Worm (Caenorhabditis elegans) whole organism, L1 larva: ENCODE data around the gene lips-10.

ENCODE experiments used
- C04F5.9 ChIP-seq: sonication (generic microtip); optimal IDR thresholded peaks from 2 replicates; lab custom pipeline; 2016; ENCODE audit warnings: missing genetic modification characterization, missing compliant biosample characterization
- C34B4.2 ChIP-seq: sonication (generic microtip); optimal IDR thresholded peaks from 2 replicates; lab custom pipeline; 2017; ENCODE audit warnings: mild to moderate bottlenecking, missing genetic modification characterization, missing compliant biosample characterization
- aha-1 ChIP-seq: fragments of 150-350 bp; optimal IDR thresholded peaks from 2 replicates; lab custom pipeline; 2014; ENCODE audit warnings: missing biosample characterization, missing genetic modification characterization
- ama-1 ChIP-seq: fragments of 150-350 bp; optimal IDR thresholded peaks from 2 replicates; lab custom pipeline; 2014
- blmp-1 ChIP-seq: fragments of 150-350 bp; optimal IDR thresholded peaks from 2 replicates; lab custom pipeline; 2014; ENCODE audit warnings: missing biosample characterization, missing genetic modification characterization
- ceh-82 ChIP-seq, 3 experiments: fragments of 150-350 bp in 1 of 3; sonication (generic microtip) in 2 of 3; optimal IDR thresholded peaks; 2 replicates each; lab custom pipeline; 2014 to 2017; ENCODE audit warnings: missing biosample characterization in 3 of 3, missing genetic modification characterization in 3 of 3
- ces-1 ChIP-seq: fragments of 150-350 bp; optimal IDR thresholded peaks from 2 replicates; lab custom pipeline; 2014; ENCODE audit warnings: missing biosample characterization, missing genetic modification reagents, missing genetic modification characterization
- dpl-1 ChIP-seq, 3 experiments: fragments of 150-350 bp in 2 of 3; sonication (generic microtip) in 1 of 3; optimal IDR thresholded peaks; 2 replicates each; lab custom pipeline; 2014 to 2017; ENCODE audit warnings: missing biosample characterization in 3 of 3, missing genetic modification characterization in 3 of 3, missing genetic modification reagents in 3 of 3
- efl-1 ChIP-seq, 4 experiments: fragments of 150-350 bp; optimal IDR thresholded peaks in 3 of 4; peaks in 1 of 4; 1 replicate in 1 of 4; 2 replicates in 3 of 4; lab custom pipeline; 2014; ENCODE audit warnings: missing biosample characterization in 2 of 4, missing genetic modification characterization in 2 of 4, missing genetic modification reagents in 2 of 4
- egl-13 ChIP-seq: sonication (generic microtip); optimal IDR thresholded peaks from 2 replicates; lab custom pipeline; 2016; ENCODE audit warnings: missing genotype, missing genetic modification reagents, missing genetic modification characterization, missing compliant biosample characterization
- elt-3 ChIP-seq, 6 experiments: fragments of 150-350 bp in 1 of 6; sonication (generic microtip); optimal IDR thresholded peaks; 2 replicates each; lab custom pipeline; 2017 to 2018; ENCODE audit warnings: missing biosample characterization in 6 of 6, missing genetic modification characterization in 6 of 6, inconsistent platforms in 1 of 6
- fkh-8 ChIP-seq: sonication (generic microtip); optimal IDR thresholded peaks from 2 replicates; lab custom pipeline; 2016; ENCODE audit warnings: mild to moderate bottlenecking, missing genetic modification characterization, missing compliant biosample characterization
- hlh-4 ChIP-seq: sonication (generic microtip); optimal IDR thresholded peaks from 2 replicates; lab custom pipeline; 2016; ENCODE audit warnings: mild to moderate bottlenecking, missing genetic modification characterization, missing compliant biosample characterization
- lin-14 ChIP-seq: fragments of 200-800 bp; sonication (Bioruptor generic); optimal IDR thresholded peaks from 2 replicates; lab custom pipeline; 2018; ENCODE audit warnings: mild to moderate bottlenecking, missing genetic modification characterization, moderate library complexity, missing compliant biosample characterization
- lin-15B ChIP-seq: fragments of 150-350 bp; sonication (generic microtip); optimal IDR thresholded peaks from 3 replicates; lab custom pipeline; 2014; ENCODE audit warnings: missing biosample characterization, missing genetic modification characterization
- lin-35 ChIP-seq, 2 experiments: fragments of 150-350 bp; optimal IDR thresholded peaks; 2 replicates each; lab custom pipeline; 2014; ENCODE audit warnings: missing biosample characterization in 2 of 2, missing genetic modification characterization in 2 of 2, missing genetic modification reagents in 2 of 2
- lsy-2 ChIP-seq, 2 experiments: fragments of 150-350 bp; optimal IDR thresholded peaks; 2 replicates each; lab custom pipeline; 2014; ENCODE audit warnings: missing biosample characterization in 2 of 2, missing genetic modification characterization in 2 of 2
- nhr-19 ChIP-seq: fragments of 200-800 bp; sonication (Bioruptor generic); conservative IDR thresholded peaks from 2 replicates; pipeline ENCODE4 v1.3.6; 2022; ENCODE audit warnings: missing genetic modification characterization, missing compliant biosample characterization
- nhr-20 ChIP-seq: sonication (generic microtip); optimal IDR thresholded peaks from 2 replicates; lab custom pipeline; 2016; ENCODE audit warnings: mild to moderate bottlenecking, missing genetic modification characterization, missing compliant biosample characterization
- nhr-237 ChIP-seq: fragments of 150-350 bp; optimal IDR thresholded peaks from 2 replicates; lab custom pipeline; 2014; ENCODE audit warnings: missing biosample characterization, missing genetic modification characterization
- nhr-47 ChIP-seq: sonication (generic microtip); optimal IDR thresholded peaks from 2 replicates; lab custom pipeline; 2016; ENCODE audit warnings: mild to moderate bottlenecking, missing genetic modification characterization, moderate library complexity, missing compliant biosample characterization
- nhr-71 ChIP-seq: sonication (generic microtip); optimal IDR thresholded peaks from 2 replicates; lab custom pipeline; 2016; ENCODE audit warnings: mild to moderate bottlenecking, missing genetic modification characterization, moderate library complexity, missing compliant biosample characterization
- nhr-76 ChIP-seq: sonication (generic microtip); optimal IDR thresholded peaks from 2 replicates; lab custom pipeline; 2017; ENCODE audit warnings: missing biosample characterization, missing genetic modification characterization
- nhr-85 ChIP-seq: sonication (generic microtip); peaks from one replicate; lab custom pipeline; 2016; ENCODE audit warnings: missing genetic modification characterization, inconsistent platforms, missing compliant biosample characterization
- rnt-1 ChIP-seq: sonication (generic microtip); optimal IDR thresholded peaks from 2 replicates; lab custom pipeline; 2016; ENCODE audit warnings: mild to moderate bottlenecking, missing genetic modification characterization, moderate library complexity, missing compliant biosample characterization
- skn-1 ChIP-seq: fragments of 150-350 bp; optimal IDR thresholded peaks from 2 replicates; lab custom pipeline; 2014; ENCODE audit warnings: missing biosample characterization, missing genetic modification characterization
- snu-23 ChIP-seq: sonication (generic microtip); optimal IDR thresholded peaks from 2 replicates; lab custom pipeline; 2016; ENCODE audit warnings: missing genetic modification characterization, missing compliant biosample characterization
- sox-4 ChIP-seq: sonication (generic microtip); optimal IDR thresholded peaks from 2 replicates; lab custom pipeline; 2016; ENCODE audit warnings: missing genetic modification characterization, missing compliant biosample characterization
- swsn-7 ChIP-seq: sonication (generic microtip); optimal IDR thresholded peaks from 2 replicates; lab custom pipeline; 2016; ENCODE audit warnings: missing genetic modification characterization, missing compliant biosample characterization
- unc-30 ChIP-seq: sonication (generic microtip); optimal IDR thresholded peaks from 2 replicates; lab custom pipeline; 2017; ENCODE audit warnings: missing biosample characterization, missing genetic modification characterization
- unc-62 ChIP-seq: fragments of 150-350 bp; optimal IDR thresholded peaks from 2 replicates; lab custom pipeline; 2014; ENCODE audit warnings: missing biosample characterization, missing genetic modification reagents, missing genetic modification characterization
- unc-86 ChIP-seq: sonication (generic microtip); optimal IDR thresholded peaks from 2 replicates; lab custom pipeline; 2016; ENCODE audit warnings: missing genetic modification characterization, missing compliant biosample characterization
- vab-15 ChIP-seq: sonication (generic microtip); optimal IDR thresholded peaks from 2 replicates; lab custom pipeline; 2017; ENCODE audit warnings: missing genotype, mild to moderate bottlenecking, missing genetic modification characterization, missing compliant biosample characterization
- xbp-1 ChIP-seq: sonication (generic microtip); optimal IDR thresholded peaks from 2 replicates; lab custom pipeline; 2016; ENCODE audit warnings: missing genetic modification characterization, missing compliant biosample characterization
- ztf-4 ChIP-seq: fragments of 150-350 bp; optimal IDR thresholded peaks from 2 replicates; lab custom pipeline; 2014; ENCODE audit warnings: missing biosample characterization, missing genetic modification characterization

Gene lips-10

DNA sequence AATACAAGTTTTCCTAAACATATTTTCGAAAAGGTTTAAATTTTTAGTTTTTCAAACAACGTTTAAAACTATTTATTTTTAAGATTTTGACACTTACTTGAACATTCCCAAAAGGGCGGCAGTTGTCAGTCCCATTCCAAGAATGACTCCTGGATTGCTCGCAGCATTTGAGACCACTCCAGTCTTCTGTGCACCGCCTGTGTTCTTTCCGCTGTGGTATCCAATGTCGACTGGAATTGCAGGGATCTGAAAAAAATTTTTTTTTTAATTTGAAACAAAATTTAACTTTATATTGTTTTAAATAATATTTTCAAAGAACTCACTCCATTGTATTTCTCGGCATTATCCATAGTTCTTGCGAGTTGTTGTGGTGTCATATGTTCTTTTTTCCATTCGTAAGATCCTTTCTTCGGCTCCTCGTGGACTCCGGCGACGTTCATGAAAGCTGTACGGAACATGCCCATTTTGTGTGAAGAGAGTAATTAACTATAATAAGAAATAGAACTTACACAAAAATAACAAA lies 42.8 kb downstream of the lips-10 start, which contains the start of gene M05D6.5:
M05D6.5 (minus strand) TSS at position 473 of the 523 bp plus-strand sequence.
- TF ChIP-seq xbp-1 (tag; lab: Kevin White, UChicago) (no peak), ztf-4 (tag; lab: Kevin White, UChicago) (peak; percentile 52)

DNA sequence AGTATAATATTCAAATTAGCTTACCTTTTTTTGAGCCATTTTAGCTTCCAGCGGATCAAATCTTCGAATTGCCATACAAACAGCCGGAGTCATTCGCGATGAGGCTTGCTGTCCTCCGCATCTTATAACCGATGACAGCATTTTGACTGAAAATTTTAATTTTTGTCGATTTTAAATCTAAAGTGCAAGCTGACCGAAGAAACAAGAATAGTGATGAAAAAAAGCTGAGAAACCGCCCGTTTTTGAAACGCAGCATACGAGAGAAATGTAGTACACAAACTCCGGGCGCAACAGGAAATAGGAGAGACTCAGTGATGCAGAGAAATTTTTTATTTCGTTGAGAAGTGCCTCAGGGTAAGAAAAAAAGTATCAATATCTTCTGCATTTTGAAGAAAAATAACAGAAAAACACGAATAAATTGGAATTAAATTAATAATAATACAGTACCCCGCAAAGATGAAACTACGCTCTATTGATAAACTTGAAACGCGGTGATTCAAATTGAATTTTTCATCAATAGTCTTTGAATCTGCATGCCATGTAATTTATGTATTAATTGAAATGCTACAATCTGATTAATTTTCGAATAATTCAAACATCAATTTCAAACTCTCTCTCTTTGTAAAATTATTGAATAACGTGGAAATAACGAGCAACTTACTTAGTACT lies 44.3 kb downstream of the lips-10 start:
- TF ChIP-seq C04F5.9 = no peak
- peak; percentile 2 for TF ChIP-seq nhr-47 (tag; lab: Kevin White, UChicago)
- TF ChIP-seq nhr-237 (tag; lab: Kevin White, UChicago) = peak; percentile 40
- peak; percentile 13 for TF ChIP-seq swsn-7
- TF ChIP-seq lin-14 = peak; percentile 69
- no peak for TF ChIP-seq ces-1 (GFP tag; lab: Kevin White, UChicago)
- no peak for TF ChIP-seq unc-30
- peak; percentile 34 for TF ChIP-seq egl-13 (tag; lab: Kevin White, UChicago)
- TF ChIP-seq nhr-71 (tag; lab: Kevin White, UChicago) = peak; percentile 48
- TF ChIP-seq rnt-1 (tag; lab: Kevin White, UChicago) = peak; percentile 41
- peak; percentile 28 to 74 for TF ChIP-seq lin-35 (GFP tag; optimal IDR thresholded peaks at IDR 0.05; lab: Kevin White, UChicago)
- TF ChIP-seq ceh-82 (tag; optimal IDR thresholded peaks at IDR 0.05; lab: Kevin White, UChicago) = peak in 1 of 3 experiments; percentile 34
- TF ChIP-seq elt-3 (tag; optimal IDR thresholded peaks at IDR 0.05; lab: Kevin White, UChicago) = no peak
- peak; percentile 56 to 93 for TF ChIP-seq lsy-2 (tag; optimal IDR thresholded peaks at IDR 0.05; lab: Kevin White, UChicago)
- peak; percentile 33 for TF ChIP-seq nhr-19
- TF ChIP-seq nhr-76 (tag; lab: Kevin White, UChicago) = no peak
- TF ChIP-seq dpl-1 (GFP tag; optimal IDR thresholded peaks at IDR 0.05; lab: Kevin White, UChicago) = peak; percentile 45 to 75 (median 56)
- peak; percentile 33 to 51 for TF ChIP-seq efl-1 (optimal IDR thresholded peaks at IDR 0.05; lab: Kevin White, UChicago)
- peak; percentile 68 to 93 for TF ChIP-seq efl-1 (GFP tag; optimal IDR thresholded peaks at IDR 0.05 in 1 of 2; lab: Kevin White, UChicago)
- TF ChIP-seq unc-86 (tag; lab: Kevin White, UChicago) = peak; percentile 6
- TF ChIP-seq nhr-85 (tag; lab: Kevin White, UChicago) = peak; percentile 66

DNA sequence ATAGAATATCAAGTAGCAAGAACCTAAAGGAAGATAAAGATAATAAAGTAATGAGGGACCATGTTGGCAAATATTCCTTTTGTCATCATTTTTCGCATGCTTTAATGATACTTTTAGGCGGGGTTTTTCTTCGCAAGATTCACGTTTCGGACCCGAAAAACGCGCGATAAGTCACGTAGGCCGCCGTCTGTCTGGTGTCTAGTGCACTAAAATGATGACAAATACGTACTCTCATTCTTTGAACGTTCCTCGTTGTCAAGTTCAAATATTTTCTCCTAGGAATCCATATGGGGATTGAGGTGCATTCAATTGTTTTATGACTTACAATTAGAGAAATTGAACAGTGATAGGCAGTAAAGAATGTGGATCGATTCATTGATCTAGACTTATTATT lies 44.8 kb downstream of the lips-10 start, which contains the start of gene taap-1:
taap-1 (minus strand) TSS at position 79 of the 394 bp plus-strand sequence.
- TF ChIP-seq lin-15B (tag; lab: Kevin White, UChicago) (no peak), nhr-237 (tag; lab: Kevin White, UChicago) (no peak), sox-4 (tag; lab: Kevin White, UChicago) (no peak), unc-62 (no peak), snu-23 (peak; percentile 53), swsn-7 (no peak), nhr-71 (tag; lab: Kevin White, UChicago) (peak; percentile 27), efl-1 (optimal IDR thresholded peaks at IDR 0.05; lab: Kevin White, UChicago) (no peak), efl-1 (GFP tag; optimal IDR thresholded peaks at IDR 0.05 in 1 of 2; lab: Kevin White, UChicago) (peak in 1 of 2 experiments; percentile 46), lin-14 (peak; percentile 79), ama-1 (lab: Kevin White, UChicago) (no peak), fkh-8 (tag; lab: Kevin White, UChicago) (peak; percentile 54), nhr-20 (tag; lab: Kevin White, UChicago) (peak; percentile 50), nhr-76 (tag; lab: Kevin White, UChicago) (no peak), dpl-1 (GFP tag; optimal IDR thresholded peaks at IDR 0.05; lab: Kevin White, UChicago) (no peak), skn-1 (tag; lab: Kevin White, UChicago) (peak; percentile 97), hlh-4 (tag; lab: Kevin White, UChicago) (no peak), aha-1 (tag; lab: Kevin White, UChicago) (peak; percentile 79), blmp-1 (tag; lab: Kevin White, UChicago) (peak; percentile 20), C34B4.2 (tag; lab: Kevin White, UChicago) (no peak), nhr-19 (peak; percentile 49), vab-15 (tag; lab: Kevin White, UChicago) (no peak), lsy-2 (tag; optimal IDR thresholded peaks at IDR 0.05; lab: Kevin White, UChicago) (no peak)
